Fruit fly (Drosophila melanogaster) whole organism, prepupa: ENCODE data around the gene CG14969.

Experiments
- Blimp-1 ChIP-seq: fragments of 200-800 bp; sonication (Bioruptor generic); optimal IDR thresholded peaks from 3 replicates; lab custom pipeline; 2017; ENCODE audit warnings: missing biosample characterization, missing genetic modification characterization, mild to moderate bottlenecking, moderate library complexity, missing genetic modification reagents
- CG10631 ChIP-seq: fragments of 200-800 bp; sonication (Bioruptor generic); optimal IDR thresholded peaks from 2 replicates; lab custom pipeline; 2016; ENCODE audit warnings: missing biosample characterization, missing genetic modification characterization
- CG11294 ChIP-seq: fragments of 200-800 bp; sonication (Bioruptor generic); IDR thresholded peaks from 2 replicates; pipeline ENCODE4 v1.3.6; 2022; ENCODE audit warnings: missing biosample characterization, missing genetic modification characterization
- CG15336 ChIP-seq: fragments of 200-800 bp; sonication (Bioruptor generic); IDR thresholded peaks from 2 replicates; pipeline ENCODE4 v1.3.6; 2022; ENCODE audit warnings: missing biosample characterization, missing genetic modification characterization
- CG3032 ChIP-seq: fragments of 200-800 bp; optimal IDR thresholded peaks from 2 replicates; lab custom pipeline; 2019; ENCODE audit warnings: missing biosample characterization, mild to moderate bottlenecking, missing genetic modification characterization, moderate library complexity
- CG32006 ChIP-seq: fragments of 200-800 bp; sonication (Bioruptor generic); optimal IDR thresholded peaks from 3 replicates; lab custom pipeline; 2017; ENCODE audit warnings: missing biosample characterization, mild to moderate bottlenecking, missing genetic modification characterization
- CG3919 ChIP-seq: fragments of 200-800 bp; sonication (Bioruptor generic); optimal IDR thresholded peaks from 3 replicates; lab custom pipeline; 2016; ENCODE audit warnings: missing biosample characterization, missing genetic modification characterization
- CG4318 ChIP-seq: fragments of 200-800 bp; sonication (Bioruptor generic); optimal IDR thresholded peaks from 3 replicates; lab custom pipeline; 2017; ENCODE audit warnings: missing biosample characterization, mild to moderate bottlenecking, missing genetic modification characterization
- CG6163 ChIP-seq: fragments of 200-800 bp; sonication (Bioruptor generic); IDR thresholded peaks from 3 replicates; pipeline ENCODE4 v1.3.6; 2022; ENCODE audit warnings: missing biosample characterization, missing genetic modification characterization
- CG6276 ChIP-seq: fragments of 200-800 bp; sonication (Bioruptor generic); optimal IDR thresholded peaks from 2 replicates; lab custom pipeline; 2017; ENCODE audit warnings: missing biosample characterization, mild to moderate bottlenecking, missing genetic modification characterization
- CG6792 ChIP-seq: fragments of 200-800 bp; sonication (Bioruptor generic); optimal IDR thresholded peaks from 3 replicates; lab custom pipeline; 2016; ENCODE audit warnings: missing biosample characterization, missing genetic modification characterization
- CG6808 ChIP-seq: fragments of 200-800 bp; sonication (Bioruptor generic); optimal IDR thresholded peaks from 3 replicates; lab custom pipeline; 2017; ENCODE audit warnings: missing biosample characterization, missing genetic modification characterization, mild to moderate bottlenecking, moderate library complexity, missing genetic modification reagents
- CG8119 ChIP-seq: fragments of 200-800 bp; sonication (Bioruptor generic); IDR thresholded peaks from 3 replicates; pipeline ENCODE4 v1.3.6; 2022; ENCODE audit warnings: missing biosample characterization, missing genetic modification characterization
- CG8632 ChIP-seq: fragments of 200-800 bp; sonication (Bioruptor generic); optimal IDR thresholded peaks from 3 replicates; lab custom pipeline; 2016; ENCODE audit warnings: missing biosample characterization, missing genetic modification characterization
- Eip75B ChIP-seq: fragments of 200-800 bp; sonication (Bioruptor generic); optimal IDR thresholded peaks from 3 replicates; lab custom pipeline; 2016; ENCODE audit warnings: missing biosample characterization, missing genetic modification characterization
- Eip78C ChIP-seq: fragments of 200-800 bp; sonication (Bioruptor generic); peaks from one replicate; lab custom pipeline; 2016; ENCODE audit warnings: missing biosample characterization, missing genetic modification characterization
- Eip93F ChIP-seq: fragments of 200-800 bp; sonication (Bioruptor generic); optimal IDR thresholded peaks from 2 replicates; lab custom pipeline; 2016; ENCODE audit warnings: missing biosample characterization, mild to moderate bottlenecking, missing genetic modification characterization
- Gug ChIP-seq: fragments of 200-800 bp; sonication (Bioruptor generic); IDR thresholded peaks from 2 replicates; pipeline ENCODE4 v1.3.6; 2022; ENCODE audit warnings: missing biosample characterization, missing genetic modification characterization
- Hr4 ChIP-seq: fragments of 200-800 bp; sonication (Bioruptor generic); optimal IDR thresholded peaks from 3 replicates; lab custom pipeline; 2016; ENCODE audit warnings: missing biosample characterization, missing genetic modification characterization
- Met ChIP-seq: fragments of 200-800 bp; sonication (Bioruptor generic); optimal IDR thresholded peaks from 3 replicates; lab custom pipeline; 2016; ENCODE audit warnings: missing biosample characterization, missing genetic modification characterization
- OdsH ChIP-seq: fragments of 200-800 bp; sonication (Bioruptor generic); optimal IDR thresholded peaks from 3 replicates; lab custom pipeline; 2016; ENCODE audit warnings: missing biosample characterization, missing genetic modification characterization
- Smox ChIP-seq: fragments of 200-800 bp; sonication (Bioruptor generic); optimal IDR thresholded peaks from 3 replicates; lab custom pipeline; 2016; ENCODE audit warnings: missing biosample characterization, missing genetic modification characterization
- Sox102F ChIP-seq: fragments of 200-800 bp; sonication (Bioruptor generic); optimal IDR thresholded peaks from 2 replicates; lab custom pipeline; 2016; ENCODE audit warnings: missing biosample characterization, mild to moderate bottlenecking, missing genetic modification characterization
- achi ChIP-seq: fragments of 200-800 bp; sonication (Bioruptor generic); optimal IDR thresholded peaks from 3 replicates; lab custom pipeline; 2016; ENCODE audit warnings: missing biosample characterization, missing genetic modification characterization
- acj6 ChIP-seq: fragments of 200-800 bp; sonication (Bioruptor generic); optimal IDR thresholded peaks from 3 replicates; lab custom pipeline; 2016; ENCODE audit warnings: missing biosample characterization, missing genetic modification characterization
- cyc ChIP-seq: fragments of 200-800 bp; sonication (Bioruptor generic); optimal IDR thresholded peaks from 3 replicates; lab custom pipeline; 2016; ENCODE audit warnings: missing biosample characterization, missing genetic modification characterization
- dsx ChIP-seq: fragments of 200-800 bp; optimal IDR thresholded peaks from 3 replicates; lab custom pipeline; 2019; ENCODE audit warnings: missing biosample characterization, mild to moderate bottlenecking, missing genetic modification characterization, moderate library complexity; ENCODE audit not compliant: poor library complexity, severe bottlenecking
- eg ChIP-seq: fragments of 200-800 bp; sonication (Bioruptor generic); IDR thresholded peaks from 3 replicates; pipeline ENCODE4 v1.3.6; 2022; ENCODE audit warnings: missing biosample characterization, missing genetic modification characterization
- fd85E ChIP-seq: fragments of 200-800 bp; sonication (Bioruptor generic); optimal IDR thresholded peaks from 3 replicates; lab custom pipeline; 2016; ENCODE audit warnings: missing biosample characterization, missing genetic modification characterization
- lz ChIP-seq: fragments of 200-800 bp; sonication (Bioruptor generic); optimal IDR thresholded peaks from 3 replicates; lab custom pipeline; 2016; ENCODE audit warnings: missing biosample characterization, missing genetic modification characterization
- pdm3 ChIP-seq: fragments of 200-800 bp; sonication (Bioruptor generic); optimal IDR thresholded peaks from 3 replicates; lab custom pipeline; 2016; ENCODE audit warnings: missing biosample characterization, missing genetic modification characterization
- salr ChIP-seq, 2 experiments: fragments of 200-800 bp; sonication (Bioruptor generic); optimal IDR thresholded peaks; 3 replicates each; lab custom pipeline; 2016 to 2018; ENCODE audit warnings: missing biosample characterization in 2 of 2, missing genetic modification characterization in 2 of 2, mild to moderate bottlenecking in 1 of 2
- topi ChIP-seq: fragments of 200-800 bp; sonication (Bioruptor generic); optimal IDR thresholded peaks from 3 replicates; lab custom pipeline; 2016; ENCODE audit warnings: missing biosample characterization, missing genetic modification characterization
- vri ChIP-seq: fragments of 200-800 bp; sonication (Bioruptor generic); optimal IDR thresholded peaks from 3 replicates; lab custom pipeline; 2016; ENCODE audit warnings: missing biosample characterization, mild to moderate bottlenecking, missing genetic modification characterization

Gene CG14969

dm6 chr3L:3283264-3283663 lies 51.5 kb downstream of the CG14969 start:
- TF ChIP-seq pdm3 (GFP tag; lab: Kevin White, UChicago), result peak; percentile 4
- no peak for TF ChIP-seq CG6808 (GFP tag; lab: Kevin White, UChicago)
- TF ChIP-seq Eip93F, result no peak
- no peak for TF ChIP-seq Met (GFP tag; lab: Kevin White, UChicago)
- TF ChIP-seq salr (GFP tag; optimal IDR thresholded peaks at IDR 0.05; lab: Kevin White, UChicago), result peak in 1 of 2 experiments; percentile 16
- no peak for TF ChIP-seq dsx (GFP tag; lab: Kevin White, UChicago)
- no peak for TF ChIP-seq Blimp-1 (GFP tag; lab: Kevin White, UChicago)
- TF ChIP-seq CG6792, result no peak
- no peak for TF ChIP-seq Smox (GFP tag; lab: Kevin White, UChicago)
- peak; percentile 69 for TF ChIP-seq CG8119 (GFP tag; lab: Robert Waterston, UW)
- no peak for TF ChIP-seq CG10631
- TF ChIP-seq CG3919 (GFP tag; lab: Kevin White, UChicago), result no peak
- no peak for TF ChIP-seq cyc (GFP tag; lab: Kevin White, UChicago)
- TF ChIP-seq fd85E (GFP tag; lab: Kevin White, UChicago), result no peak
- TF ChIP-seq OdsH (GFP tag; lab: Kevin White, UChicago), result peak; percentile 23
- TF ChIP-seq Hr4 (GFP tag; lab: Kevin White, UChicago), result peak; percentile 71
- TF ChIP-seq Sox102F (GFP tag; lab: Kevin White, UChicago), result no peak
- TF ChIP-seq CG4318 (GFP tag; lab: Kevin White, UChicago), result peak; percentile 40
- TF ChIP-seq Eip75B (GFP tag; lab: Kevin White, UChicago), result no peak
- TF ChIP-seq Gug (GFP tag; lab: Robert Waterston, UW), result no peak
- TF ChIP-seq CG32006 (GFP tag; lab: Kevin White, UChicago), result peak; percentile 75
- TF ChIP-seq CG11294 (GFP tag; lab: Robert Waterston, UW), result no peak
- no peak for TF ChIP-seq topi (GFP tag; lab: Kevin White, UChicago)
- peak; percentile 41; the same call in 1 of the 3 replicates for TF ChIP-seq eg
- TF ChIP-seq CG6276 (GFP tag; lab: Kevin White, UChicago), result no peak
- TF ChIP-seq CG8632 (GFP tag; lab: Kevin White, UChicago), result no peak
- TF ChIP-seq CG15336, result peak; percentile 73
- no peak for TF ChIP-seq achi (GFP tag; lab: Kevin White, UChicago)
- TF ChIP-seq lz (GFP tag; lab: Kevin White, UChicago), result no peak
- no peak for TF ChIP-seq CG3032 (tag; lab: Kevin White, UChicago)
- TF ChIP-seq Eip78C (GFP tag; lab: Kevin White, UChicago), result peak; percentile 43
- no peak for TF ChIP-seq CG6163 (GFP tag; lab: Robert Waterston, UW)
- no peak for TF ChIP-seq acj6 (GFP tag; lab: Kevin White, UChicago)
- TF ChIP-seq vri (GFP tag; lab: Kevin White, UChicago), result no peak
